Worm (Caenorhabditis elegans) whole organism, L4 larva: ENCODE data around the gene F14F9.4.

Experiments used
- R02D3.7 ChIP-seq: fragments of 150-350 bp; sonication (generic microtip); optimal IDR thresholded peaks from 3 replicates; lab custom pipeline; 2014; ENCODE audit warnings: missing biosample characterization, missing genetic modification characterization
- Y5F2A.4 ChIP-seq: fragments of 200-800 bp; sonication (Bioruptor generic); optimal IDR thresholded peaks from 2 replicates; lab custom pipeline; 2018; ENCODE audit warnings: mild to moderate bottlenecking, missing genetic modification characterization, missing compliant biosample characterization
- ama-1 ChIP-seq: fragments of 150-350 bp; optimal IDR thresholded peaks from 2 replicates; lab custom pipeline; 2014; ENCODE audit warnings: inconsistent platforms, mixed read lengths
- lin-38 ChIP-seq: fragments of 200-800 bp; sonication (Bioruptor generic); IDR thresholded peaks from 2 replicates; pipeline ENCODE4 v1.3.6; 2022; ENCODE audit warnings: missing genetic modification reagents, missing genetic modification characterization, missing compliant biosample characterization
- nhr-11 ChIP-seq: fragments of 150-350 bp; optimal IDR thresholded peaks from 2 replicates; lab custom pipeline; 2014; ENCODE audit warnings: missing biosample characterization, missing genetic modification characterization
- tra-1 ChIP-seq: fragments of 200-800 bp; sonication (Bioruptor generic); IDR thresholded peaks from 2 replicates; pipeline ENCODE4 v1.3.6; 2022; ENCODE audit warnings: missing genetic modification reagents, missing genetic modification characterization, missing compliant biosample characterization
- zag-1 ChIP-seq: fragments of 150-350 bp; optimal IDR thresholded peaks from 2 replicates; lab custom pipeline; 2014; ENCODE audit warnings: missing biosample characterization, missing genetic modification characterization

DNA sequence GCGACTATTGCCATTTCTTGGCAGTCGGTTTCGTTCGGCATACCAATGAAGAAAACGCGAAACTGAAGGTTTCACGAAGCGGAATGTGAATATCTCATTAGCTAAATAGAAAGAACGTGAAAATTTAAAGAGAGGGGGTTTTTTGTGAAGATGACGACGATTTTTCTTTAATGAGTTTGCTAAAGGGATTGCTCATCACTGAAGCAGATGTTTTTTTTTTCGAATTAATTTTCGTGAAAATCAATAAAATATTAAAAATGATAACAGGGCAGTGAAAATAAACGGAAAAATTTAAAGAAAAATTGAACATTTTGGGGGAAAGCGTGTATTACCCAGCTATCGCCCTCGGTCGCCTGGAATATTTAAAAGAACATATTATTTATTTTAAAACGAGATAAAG, 24.7 kb upstream of the F14F9.4 start, which contains the start of gene srab-3:
- TF ChIP-seq ama-1 (lab: Kevin White, UChicago) (no peak), zag-1 (tag; lab: Kevin White, UChicago) (no peak), R02D3.7 (no peak), tra-1 (GFP tag; lab: Robert Waterston, UW) (no peak), lin-38 (GFP tag; lab: Robert Waterston, UW) (no peak), Y5F2A.4 (GFP tag; lab: Kevin White, UChicago) (no peak), nhr-11 (tag; lab: Kevin White, UChicago) (no peak)
